Worm (Caenorhabditis elegans): ENCODE results near the gene irld-1.

- no peak for TF ChIP-seq ceh-82 (tag; optimal IDR thresholded peaks at IDR 0.05)
- no peak for TF ChIP-seq ceh-44 (GFP tag; IDR thresholded peaks at IDR 0.05)
- TF ChIP-seq F37D6.2 (tag; optimal IDR thresholded peaks at IDR 0.05) = no peak
Observed at ce11 chrV:4387916-4388315, 51.4 kb downstream of the irld-1 start.

All from whole organism, L4 larva.